Worm (Caenorhabditis elegans) whole organism, L4/young adult: Measurements from ENCODE around the gene unc-62.

Experiments
- W03F9.2 ChIP-seq: fragments of 150-350 bp; optimal IDR thresholded peaks from 2 replicates; lab custom pipeline; 2014; ENCODE audit warnings: missing biosample characterization, missing genetic modification characterization
- dao-5 ChIP-seq: sonication (generic microtip); optimal IDR thresholded peaks from 2 replicates; lab custom pipeline; 2016; ENCODE audit warnings: missing genotype, missing genetic modification characterization, moderate library complexity, missing compliant biosample characterization

- no peak for TF ChIP-seq W03F9.2 (tag; lab: Kevin White, UChicago)
- TF ChIP-seq dao-5 (tag; lab: Kevin White, UChicago) = no peak
These were observed 26.2 kb upstream of the unc-62 start, which contains the start of gene T08H10.3 for ce11 chrV:4471065-4471464.
